Fruit fly (Drosophila melanogaster) whole organism, embryonic: ENCODE results near the gene Acat2.

Experiments used
- Asciz ChIP-seq: fragments of 200-800 bp; sonication (Bioruptor generic); optimal IDR thresholded peaks from 2 replicates; lab custom pipeline; 2017; ENCODE audit warnings: missing biosample characterization, mild to moderate bottlenecking, missing genetic modification characterization, missing genetic modification reagents
- Bgb ChIP-seq: fragments of 200-800 bp; sonication (Bioruptor generic); IDR thresholded peaks from 2 replicates; pipeline ENCODE4 v1.3.6; 2022; ENCODE audit warnings: missing biosample characterization, missing genetic modification characterization; ENCODE audit not compliant: partially characterized antibody
- CG10274 ChIP-seq: fragments of 200-800 bp; sonication (Bioruptor generic); optimal IDR thresholded peaks from 3 replicates; lab custom pipeline; 2017; ENCODE audit warnings: missing biosample characterization, mild to moderate bottlenecking, missing genetic modification characterization
- CG10366 ChIP-seq: fragments of 200-800 bp; sonication (Bioruptor generic); IDR thresholded peaks from 2 replicates; pipeline ENCODE4 v1.3.6; 2022; ENCODE audit warnings: missing biosample characterization, missing genetic modification characterization
- CG11247 ChIP-seq: fragments of 200-800 bp; sonication (Bioruptor generic); IDR thresholded peaks from 2 replicates; pipeline ENCODE4 v1.3.6; 2022; ENCODE audit warnings: missing biosample characterization, missing genetic modification characterization
- CG12744 ChIP-seq: fragments of 200-800 bp; sonication (Bioruptor generic); optimal IDR thresholded peaks from 2 replicates; lab custom pipeline; 2016; ENCODE audit warnings: missing biosample characterization, missing genetic modification characterization
- CG14667 ChIP-seq: fragments of 200-800 bp; sonication (Bioruptor generic); IDR thresholded peaks from 2 replicates; pipeline ENCODE4 v1.3.6; 2022; ENCODE audit warnings: missing biosample characterization, missing genetic modification characterization
- CG14710 ChIP-seq: fragments of 200-800 bp; sonication (Bioruptor generic); optimal IDR thresholded peaks from 3 replicates; lab custom pipeline; 2019; ENCODE audit warnings: missing biosample characterization, mild to moderate bottlenecking, missing genetic modification characterization, moderate library complexity
- CG15011 ChIP-seq: fragments of 200-800 bp; sonication (Bioruptor generic); optimal IDR thresholded peaks from 3 replicates; lab custom pipeline; 2018; ENCODE audit warnings: missing biosample characterization, mild to moderate bottlenecking, missing genetic modification characterization
- CG15073 ChIP-seq: fragments of 200-800 bp; sonication (Bioruptor generic); optimal IDR thresholded peaks from 2 replicates; lab custom pipeline; 2016; ENCODE audit warnings: missing biosample characterization, missing genetic modification characterization
- CG17186 ChIP-seq: fragments of 200-800 bp; sonication (Bioruptor generic); optimal IDR thresholded peaks from 3 replicates; lab custom pipeline; 2017; ENCODE audit warnings: missing biosample characterization, missing genetic modification reagents, missing genetic modification characterization
- CG17359 ChIP-seq: fragments of 200-800 bp; sonication (Bioruptor generic); optimal IDR thresholded peaks from 3 replicates; lab custom pipeline; 2018; ENCODE audit warnings: missing biosample characterization, mild to moderate bottlenecking, missing genetic modification characterization, moderate library complexity
- CG17568 ChIP-seq: fragments of 200-800 bp; sonication (Bioruptor generic); optimal IDR thresholded peaks from 2 replicates; lab custom pipeline; 2018; ENCODE audit warnings: missing biosample characterization, mild to moderate bottlenecking, missing genetic modification characterization, moderate library complexity
- CG1832 ChIP-seq: fragments of 200-800 bp; sonication (Bioruptor generic); optimal IDR thresholded peaks from 2 replicates; lab custom pipeline; 2017; ENCODE audit warnings: missing biosample characterization, mild to moderate bottlenecking, missing genetic modification characterization, inconsistent platforms
- CG18476 ChIP-seq: fragments of 200-800 bp; sonication (Bioruptor generic); optimal IDR thresholded peaks from 2 replicates; lab custom pipeline; 2016; ENCODE audit warnings: missing biosample characterization, mild to moderate bottlenecking, missing genetic modification characterization
- CG2120 ChIP-seq: fragments of 200-800 bp; sonication (Bioruptor generic); optimal IDR thresholded peaks from 3 replicates; lab custom pipeline; 2016; ENCODE audit warnings: missing biosample characterization, missing genetic modification characterization
- CG30020 ChIP-seq: fragments of 200-800 bp; optimal IDR thresholded peaks from 2 replicates; lab custom pipeline; 2019; ENCODE audit warnings: missing biosample characterization, mild to moderate bottlenecking, missing genetic modification characterization, moderate library complexity
- CG31224 ChIP-seq: fragments of 200-800 bp; sonication (Bioruptor generic); IDR thresholded peaks from 2 replicates; pipeline ENCODE4 v1.3.6; 2022; ENCODE audit warnings: missing biosample characterization, missing genetic modification characterization
- CG3995 ChIP-seq: fragments of 200-800 bp; sonication (Bioruptor generic); optimal IDR thresholded peaks from 3 replicates; lab custom pipeline; 2016; ENCODE audit warnings: missing biosample characterization, missing genetic modification characterization
- CG4617 ChIP-seq: fragments of 200-800 bp; sonication (Bioruptor generic); optimal IDR thresholded peaks from 3 replicates; lab custom pipeline; 2016; ENCODE audit warnings: missing biosample characterization, missing genetic modification characterization, borderline replicate concordance
- CG6813 ChIP-seq: fragments of 200-800 bp; sonication (Bioruptor generic); optimal IDR thresholded peaks from 2 replicates; lab custom pipeline; 2017; ENCODE audit warnings: missing biosample characterization, missing genetic modification characterization, mild to moderate bottlenecking, moderate library complexity, missing genetic modification reagents
- CG7745 ChIP-seq: fragments of 200-800 bp; sonication (Bioruptor generic); optimal IDR thresholded peaks from 2 replicates; lab custom pipeline; 2018; ENCODE audit warnings: missing biosample characterization, mild to moderate bottlenecking, missing genetic modification characterization, moderate library complexity
- CG7963 ChIP-seq: fragments of 200-800 bp; sonication (Bioruptor generic); IDR thresholded peaks from 3 replicates; pipeline ENCODE4 v1.3.6; 2022; ENCODE audit warnings: missing biosample characterization, missing genetic modification characterization; ENCODE audit not compliant: partially characterized antibody
- CG9932 ChIP-seq: fragments of 200-800 bp; sonication (Bioruptor generic); IDR thresholded peaks from 2 replicates; pipeline ENCODE4 v1.3.6; 2022; ENCODE audit warnings: missing biosample characterization, missing genetic modification characterization
- CHES-1-like ChIP-seq: fragments of 200-800 bp; sonication (Bioruptor generic); optimal IDR thresholded peaks from 2 replicates; lab custom pipeline; 2016; ENCODE audit warnings: missing biosample characterization, missing genetic modification characterization
- Camta ChIP-seq: fragments of 200-800 bp; sonication (Bioruptor generic); optimal IDR thresholded peaks from 2 replicates; lab custom pipeline; 2016; ENCODE audit warnings: missing biosample characterization, missing genetic modification characterization
- Dad ChIP-seq: fragments of 200-800 bp; sonication (Bioruptor generic); optimal IDR thresholded peaks from 3 replicates; lab custom pipeline; 2016; ENCODE audit warnings: missing biosample characterization, missing genetic modification characterization
- Dfd ChIP-seq, 2 experiments: fragments of >200 bp; optimal IDR thresholded peaks; 2 replicates each; lab custom pipeline; 2017; ENCODE audit warnings: missing biosample characterization in 2 of 2, missing genetic modification characterization in 2 of 2
- Dip3 ChIP-seq: fragments of 200-800 bp; sonication (Bioruptor generic); optimal IDR thresholded peaks from 3 replicates; lab custom pipeline; 2016; ENCODE audit warnings: missing biosample characterization, missing genetic modification characterization
- Six4 ChIP-seq: fragments of 200-800 bp; sonication (Bioruptor generic); optimal IDR thresholded peaks from 2 replicates; lab custom pipeline; 2016; ENCODE audit warnings: missing biosample characterization, missing genetic modification characterization
- YL-1 ChIP-seq: fragments of 200-800 bp; sonication (Bioruptor generic); optimal IDR thresholded peaks from 3 replicates; lab custom pipeline; 2017; ENCODE audit warnings: missing biosample characterization, mild to moderate bottlenecking, missing genetic modification characterization
- ato ChIP-seq: fragments of 200-800 bp; sonication (Bioruptor generic); IDR thresholded peaks from 2 replicates; pipeline ENCODE4 v1.3.6; 2022; ENCODE audit warnings: missing biosample characterization, missing genetic modification characterization; ENCODE audit not compliant: partially characterized antibody
- bab2 ChIP-seq: fragments of 200-800 bp; sonication (Bioruptor generic); optimal IDR thresholded peaks from 2 replicates; lab custom pipeline; 2016; ENCODE audit warnings: missing biosample characterization, missing genetic modification characterization
- bsh ChIP-seq, 2 experiments: fragments of 200-800 bp; sonication (Bioruptor generic); optimal IDR thresholded peaks; 2 replicates each; lab custom pipeline; 2017 to 2018; ENCODE audit warnings: mild to moderate bottlenecking in 2 of 2, missing biosample characterization in 2 of 2, missing genetic modification characterization in 2 of 2, moderate library complexity in 1 of 2
- dimm ChIP-seq: fragments of 200-800 bp; sonication (Bioruptor generic); IDR thresholded peaks from 2 replicates; pipeline ENCODE4 v1.3.6; 2022; ENCODE audit warnings: missing biosample characterization, missing genetic modification characterization
- esg ChIP-seq: fragments of 200-800 bp; sonication (Bioruptor generic); conservative IDR thresholded peaks from 2 replicates; pipeline ENCODE4 v1.3.6; 2022; ENCODE audit warnings: missing biosample characterization, missing genetic modification characterization
- fru ChIP-seq: fragments of >200 bp; optimal IDR thresholded peaks from 2 replicates; lab custom pipeline; 2017
- fu2 ChIP-seq: fragments of 200-800 bp; sonication (Bioruptor generic); optimal IDR thresholded peaks from 2 replicates; lab custom pipeline; 2016; ENCODE audit warnings: missing biosample characterization, missing genetic modification characterization
- gcm ChIP-seq: fragments of 200-800 bp; sonication (Bioruptor generic); optimal IDR thresholded peaks from 2 replicates; lab custom pipeline; 2019; ENCODE audit warnings: missing biosample characterization, mild to moderate bottlenecking, missing genetic modification characterization, moderate library complexity
- inv ChIP-seq: fragments of 200-800 bp; sonication (Bioruptor generic); IDR thresholded peaks from 2 replicates; pipeline ENCODE4 v1.3.6; 2022; ENCODE audit warnings: missing biosample characterization, missing genetic modification characterization; ENCODE audit not compliant: partially characterized antibody
- kay ChIP-seq: fragments of 200-800 bp; sonication (Bioruptor generic); optimal IDR thresholded peaks from 2 replicates; lab custom pipeline; 2016; ENCODE audit warnings: missing biosample characterization, missing genetic modification characterization
- otp ChIP-seq: fragments of 200-800 bp; sonication (Bioruptor generic); IDR thresholded peaks from 3 replicates; pipeline ENCODE4, ENCODE4 v1.3.6; 2022; ENCODE audit warnings: missing biosample characterization, missing genetic modification characterization
- sens ChIP-seq: fragments of 200-800 bp; sonication (Bioruptor generic); peaks from one replicate; lab custom pipeline; 2016; ENCODE audit warnings: missing biosample characterization, missing genetic modification characterization
- shn ChIP-seq: fragments of 200-800 bp; sonication (Bioruptor generic); optimal IDR thresholded peaks from 3 replicates; lab custom pipeline; 2016; ENCODE audit warnings: missing biosample characterization, missing genetic modification characterization
- sqz ChIP-seq: fragments of 200-800 bp; sonication (Bioruptor generic); optimal IDR thresholded peaks from 3 replicates; lab custom pipeline; 2018; ENCODE audit warnings: missing biosample characterization, mild to moderate bottlenecking, missing genetic modification characterization
- ssp ChIP-seq: fragments of 200-800 bp; sonication (Bioruptor generic); IDR thresholded peaks from 2 replicates; pipeline ENCODE4 v1.3.6; 2022; ENCODE audit warnings: missing biosample characterization, missing genetic modification characterization
- tgo ChIP-seq: fragments of 200-800 bp; sonication (Bioruptor generic); IDR thresholded peaks from 3 replicates; pipeline ENCODE4 v1.3.6; 2022; ENCODE audit warnings: missing biosample characterization, missing genetic modification characterization
- twi ChIP-seq: fragments of 200-800 bp; optimal IDR thresholded peaks from 2 replicates; lab custom pipeline; 2019; ENCODE audit warnings: missing biosample characterization, mild to moderate bottlenecking, missing genetic modification characterization, moderate library complexity
- tx ChIP-seq: fragments of 200-800 bp; sonication (Bioruptor generic); optimal IDR thresholded peaks from 2 replicates; lab custom pipeline; 2016; ENCODE audit warnings: missing biosample characterization, missing genetic modification characterization

Acat2 gene

dm6 chr3L:1334571-1335427 lies 32.1 kb downstream of the Acat2 start, which contains the start of the genes Hmbs and CG2211 (continued):
- TF ChIP-seq CG10274 (GFP tag; lab: Kevin White, UChicago): no peak
- peak; percentile 42; the same call in 1 of the 2 replicates for TF ChIP-seq Bgb
- TF ChIP-seq tgo (GFP tag; lab: Robert Waterston, UW): peak; percentile 83
- TF ChIP-seq CG2120 (GFP tag; lab: Kevin White, UChicago): peak; percentile 94
- TF ChIP-seq CG31224 (GFP tag; lab: Robert Waterston, UW): peak; percentile 74
- peak; percentile 87 for TF ChIP-seq CG18476 (GFP tag; lab: Kevin White, UChicago)
- TF ChIP-seq inv (GFP tag; lab: Robert Waterston, UW): no peak; the same call in 1 of the 2 replicates
- TF ChIP-seq kay (GFP tag; lab: Kevin White, UChicago): peak; percentile 90
- peak; percentile 62 for TF ChIP-seq CG14667 (GFP tag; lab: Robert Waterston, UW)
- TF ChIP-seq otp (GFP tag; lab: Robert Waterston, UW): peak; percentile 71; the same call in 2 of the 3 replicates
- TF ChIP-seq CG15011 (GFP tag; lab: Kevin White, UChicago): peak; percentile 69
- TF ChIP-seq Six4 (GFP tag; lab: Kevin White, UChicago): peak; percentile 85
- TF ChIP-seq CG14710 (tag; lab: Kevin White, UChicago): peak; percentile 95
- TF ChIP-seq CG3995 (GFP tag; lab: Kevin White, UChicago): peak; percentile 97
- TF ChIP-seq CG6813 (GFP tag; lab: Kevin White, UChicago): peak; percentile 79
- TF ChIP-seq CG12744 (GFP tag; lab: Kevin White, UChicago): peak; percentile 85
- TF ChIP-seq esg (GFP tag; lab: Robert Waterston, UW): peak; percentile 75
- TF ChIP-seq Dfd (GFP tag; optimal IDR thresholded peaks at IDR 0.05; lab: Kevin White, UChicago): no peak
- TF ChIP-seq bab2 (GFP tag; lab: Kevin White, UChicago): peak; percentile 93
- TF ChIP-seq CG11247 (GFP tag; lab: Robert Waterston, UW): peak; percentile 85
- TF ChIP-seq dimm (GFP tag; lab: Robert Waterston, UW): 0 out of 2 replicates have a peak, but pooled peaks have one; percentile 30
- peak; percentile 87 for TF ChIP-seq shn (GFP tag; lab: Kevin White, UChicago)
- no peak for TF ChIP-seq CG17568 (GFP tag; lab: Kevin White, UChicago)
- peak; percentile 30 for TF ChIP-seq Asciz
- no peak for TF ChIP-seq ato (GFP tag; lab: Robert Waterston, UW)
- peak; percentile 86 for TF ChIP-seq CHES-1-like (GFP tag; lab: Kevin White, UChicago)
- TF ChIP-seq fu2: peak; percentile 84
- peak; percentile 89 for TF ChIP-seq Dad (GFP tag; lab: Kevin White, UChicago)
- peak; percentile 98 for TF ChIP-seq sens (GFP tag; lab: Kevin White, UChicago)
- TF ChIP-seq CG1832 (GFP tag; lab: Kevin White, UChicago): no peak
- TF ChIP-seq CG17359 (tag; lab: Kevin White, UChicago): peak; percentile 88
- TF ChIP-seq Camta (GFP tag; lab: Kevin White, UChicago): peak; percentile 90
- TF ChIP-seq ssp (GFP tag; lab: Robert Waterston, UW): peak; percentile 84
- TF ChIP-seq CG15073 (GFP tag; lab: Kevin White, UChicago): no peak
- peak; percentile 35 for TF ChIP-seq gcm (GFP tag; lab: Kevin White, UChicago)
- TF ChIP-seq Dip3 (GFP tag; lab: Kevin White, UChicago): peak; percentile 86
- peak; percentile 84 for TF ChIP-seq CG10366
- TF ChIP-seq tx (GFP tag; lab: Kevin White, UChicago): peak; percentile 87
- TF ChIP-seq CG30020: peak; percentile 81
- peak; percentile 94 for TF ChIP-seq CG9932 (GFP tag; lab: Robert Waterston, UW)
- TF ChIP-seq fru (lab: Kevin White, UChicago): no peak
- peak; percentile 87 for TF ChIP-seq CG4617 (GFP tag; lab: Kevin White, UChicago)
- TF ChIP-seq CG7963: no peak
- TF ChIP-seq CG7745 (tag; lab: Kevin White, UChicago): no peak
- peak; percentile 57 for TF ChIP-seq YL-1 (GFP tag; lab: Kevin White, UChicago)
- peak; percentile 89 for TF ChIP-seq CG17186 (GFP tag; lab: Kevin White, UChicago)
- no peak for TF ChIP-seq sqz (GFP tag; lab: Kevin White, UChicago)
- peak in 1 of 2 experiments; percentile 82 for TF ChIP-seq bsh (GFP tag; optimal IDR thresholded peaks at IDR 0.05; lab: Kevin White, UChicago)
- peak; percentile 77 for TF ChIP-seq twi (tag; lab: Kevin White, UChicago)
